Worm (Caenorhabditis elegans) whole organism, young adult: Measurements from ENCODE around the gene Y57A10C.9.

Experiments
- B0019.2 ChIP-seq: fragments of 200-800 bp; sonication (Bioruptor generic); conservative IDR thresholded peaks from 2 replicates; pipeline ENCODE4 v1.3.6; 2022; ENCODE audit warnings: missing genetic modification reagents, missing genetic modification characterization, missing compliant biosample characterization
- C17E4.6 ChIP-seq: fragments of 200-800 bp; sonication (Bioruptor generic); IDR thresholded peaks from 2 replicates; pipeline ENCODE4 v1.3.6; 2022; ENCODE audit warnings: missing genetic modification reagents, missing genetic modification characterization, missing compliant biosample characterization
- F22D6.2 ChIP-seq: sonication (generic microtip); optimal IDR thresholded peaks from 2 replicates; lab custom pipeline; 2016; ENCODE audit warnings: mild to moderate bottlenecking, missing genetic modification characterization, missing compliant biosample characterization
- F37B4.10 ChIP-seq: fragments of 200-800 bp; sonication (Bioruptor generic); IDR thresholded peaks from 2 replicates; pipeline ENCODE4 v1.3.6; 2022; ENCODE audit warnings: missing genetic modification characterization, missing compliant biosample characterization
- F49E8.2 ChIP-seq: sonication (generic microtip); optimal IDR thresholded peaks from 3 replicates; lab custom pipeline; 2017; ENCODE audit warnings: missing genetic modification characterization, mild to moderate bottlenecking, missing compliant biosample characterization, antibody characterized with exemption, moderate library complexity; ENCODE audit not compliant: insufficient read depth
- F52B5.7 ChIP-seq: sonication (generic microtip); optimal IDR thresholded peaks from 2 replicates; lab custom pipeline; 2016; ENCODE audit warnings: mild to moderate bottlenecking, missing genetic modification characterization, missing compliant biosample characterization
- F57C9.4 ChIP-seq: sonication (generic microtip); optimal IDR thresholded peaks from 2 replicates; lab custom pipeline; 2017; ENCODE audit warnings: mild to moderate bottlenecking, missing genetic modification characterization, missing compliant biosample characterization
- Y53F4B.3 ChIP-seq: fragments of 200-800 bp; sonication (Bioruptor generic); IDR thresholded peaks from 2 replicates; pipeline ENCODE4 v1.3.6; 2022; ENCODE audit warnings: missing genetic modification reagents, missing genetic modification characterization, missing compliant biosample characterization
- aptf-3 ChIP-seq: fragments of 200-800 bp; sonication (Bioruptor generic); IDR thresholded peaks from 2 replicates; pipeline ENCODE4 v1.3.6; 2022; ENCODE audit warnings: missing genetic modification characterization, missing compliant biosample characterization
- bed-1 ChIP-seq: fragments of 200-800 bp; sonication (Bioruptor generic); IDR thresholded peaks from 2 replicates; pipeline ENCODE4 v1.3.6; 2022; ENCODE audit warnings: missing genetic modification reagents, missing genetic modification characterization, missing compliant biosample characterization
- bed-2 ChIP-seq: fragments of 200-800 bp; sonication (Bioruptor generic); IDR thresholded peaks from 2 replicates; pipeline ENCODE4 v1.3.6; 2022; ENCODE audit warnings: missing genetic modification reagents, missing genetic modification characterization, missing compliant biosample characterization
- cebp-1 ChIP-seq, 2 experiments: fragments of 200-800 bp in 1 of 2; sonication (Bioruptor generic) in 1 of 2; sonication (generic microtip) in 1 of 2; IDR thresholded peaks in 1 of 2; optimal IDR thresholded peaks in 1 of 2; 2 replicates each; pipeline versions ENCODE4 v1.3.6 to Lab custom; 2017 to 2022; ENCODE audit warnings: missing compliant biosample characterization in 2 of 2, missing genetic modification characterization in 2 of 2, mild to moderate bottlenecking in 1 of 2, missing genetic modification reagents in 1 of 2, moderate library complexity in 1 of 2
- cebp-2 ChIP-seq: fragments of 200-800 bp; sonication (Bioruptor generic); IDR thresholded peaks from 2 replicates; pipeline ENCODE4 v1.3.6; 2022; ENCODE audit warnings: missing genetic modification characterization, missing compliant biosample characterization
- ceh-58 ChIP-seq: fragments of 200-800 bp; sonication (Bioruptor generic); IDR thresholded peaks from 2 replicates; pipeline ENCODE4 v1.3.6; 2022; ENCODE audit warnings: missing genetic modification characterization, missing compliant biosample characterization
- ceh-91 ChIP-seq: fragments of 200-800 bp; sonication (Bioruptor generic); IDR thresholded peaks from 2 replicates; pipeline ENCODE4 v1.3.6; 2022; ENCODE audit warnings: missing genetic modification reagents, missing genetic modification characterization, missing compliant biosample characterization
- die-1 ChIP-seq: sonication (generic microtip); optimal IDR thresholded peaks from 2 replicates; lab custom pipeline; 2016; ENCODE audit warnings: missing genotype, mild to moderate bottlenecking, missing genetic modification characterization, missing compliant biosample characterization
- ets-4 ChIP-seq: fragments of 200-800 bp; sonication (Bioruptor generic); optimal IDR thresholded peaks from 2 replicates; lab custom pipeline; 2018; ENCODE audit warnings: mild to moderate bottlenecking, missing genetic modification characterization, missing compliant biosample characterization
- gei-17 ChIP-seq: fragments of 200-800 bp; sonication (Bioruptor generic); optimal IDR thresholded peaks from 2 replicates; lab custom pipeline; 2018; ENCODE audit warnings: mild to moderate bottlenecking, missing genetic modification characterization, missing compliant biosample characterization
- hlh-26 ChIP-seq: fragments of 200-800 bp; sonication (Bioruptor generic); conservative IDR thresholded peaks from 2 replicates; pipeline ENCODE4 v1.3.6; 2022; ENCODE audit warnings: missing genetic modification reagents, missing genetic modification characterization, missing compliant biosample characterization
- hsf-1 ChIP-seq: fragments of 200-800 bp; sonication (Bioruptor generic); IDR thresholded peaks from 2 replicates; pipeline ENCODE4 v1.3.6; 2022; ENCODE audit warnings: missing genetic modification reagents, missing genetic modification characterization, missing compliant biosample characterization
- let-607 ChIP-seq, 2 experiments: fragments of 200-800 bp in 1 of 2; sonication (Bioruptor generic) in 1 of 2; sonication (generic microtip) in 1 of 2; optimal IDR thresholded peaks; 2 replicates each; lab custom pipeline; 2016 to 2018; ENCODE audit warnings: mild to moderate bottlenecking in 2 of 2, missing compliant biosample characterization in 2 of 2, missing genetic modification characterization in 2 of 2, moderate library complexity in 2 of 2, missing genotype in 1 of 2
- lin-54 ChIP-seq: fragments of 200-800 bp; sonication (Bioruptor generic); optimal IDR thresholded peaks from 2 replicates; lab custom pipeline; 2018; ENCODE audit warnings: mild to moderate bottlenecking, missing genetic modification characterization, missing compliant biosample characterization
- pbrm-1 ChIP-seq: fragments of 200-800 bp; sonication (Bioruptor generic); IDR thresholded peaks from 2 replicates; pipeline ENCODE4 v1.3.6; 2022; ENCODE audit warnings: missing genetic modification reagents, missing genetic modification characterization, missing compliant biosample characterization
- repo-1 ChIP-seq: sonication (generic microtip); optimal IDR thresholded peaks from 2 replicates; lab custom pipeline; 2017; ENCODE audit warnings: mild to moderate bottlenecking, missing genetic modification characterization, missing compliant biosample characterization
- rpc-1 ChIP-seq, 2 experiments: fragments of 150-350 bp in 1 of 2; sonication (generic microtip) in 1 of 2; optimal IDR thresholded peaks; 2 replicates each; lab custom pipeline; 2014 to 2018; ENCODE audit warnings: missing biosample characterization in 1 of 2, missing genetic modification characterization in 1 of 2, missing genetic modification reagents in 1 of 2, missing genotype in 1 of 2
- snpc-3.4 ChIP-seq: sonication (generic microtip); optimal IDR thresholded peaks from 2 replicates; lab custom pipeline; 2017; ENCODE audit warnings: missing genetic modification characterization, mild to moderate bottlenecking, missing compliant biosample characterization, antibody characterized with exemption, moderate library complexity, missing genotype, missing genetic modification reagents
- snpc-4 ChIP-seq, 5 experiments: fragments of 150-350 bp in 1 of 5; sonication (generic microtip) in 4 of 5; optimal IDR thresholded peaks; 2 replicates each; lab custom pipeline; 2014 to 2018; ENCODE audit warnings: missing genetic modification characterization in 5 of 5, missing biosample characterization in 3 of 5, antibody characterized with exemption in 2 of 5, mild to moderate bottlenecking in 2 of 5, missing compliant biosample characterization in 2 of 5, missing genotype in 2 of 5, moderate library complexity in 2 of 5, missing genetic modification reagents in 1 of 5
- unc-130 ChIP-seq: sonication (generic microtip); optimal IDR thresholded peaks from 2 replicates; lab custom pipeline; 2016; ENCODE audit warnings: missing genetic modification reagents, missing genetic modification characterization, missing compliant biosample characterization
- zfh-2 ChIP-seq: fragments of 200-800 bp; sonication (Bioruptor generic); conservative IDR thresholded peaks from 2 replicates; pipeline ENCODE4 v1.3.6; 2022; ENCODE audit warnings: missing genetic modification reagents, missing genetic modification characterization, missing compliant biosample characterization
- ztf-18 ChIP-seq: sonication (generic microtip); optimal IDR thresholded peaks from 2 replicates; lab custom pipeline; 2016; ENCODE audit warnings: missing genotype, mild to moderate bottlenecking, missing genetic modification characterization, missing compliant biosample characterization
- ztf-26 ChIP-seq: sonication (generic microtip); optimal IDR thresholded peaks from 2 replicates; lab custom pipeline; 2017; ENCODE audit warnings: missing genetic modification characterization, missing compliant biosample characterization
- ztf-28 ChIP-seq: fragments of 200-800 bp; sonication (Bioruptor generic); IDR thresholded peaks from 2 replicates; pipeline ENCODE4 v1.3.6; 2022; ENCODE audit warnings: missing genetic modification reagents, missing genetic modification characterization, missing compliant biosample characterization
- ztf-6 ChIP-seq: fragments of 200-800 bp; sonication (Bioruptor generic); IDR thresholded peaks from 2 replicates; pipeline ENCODE4 v1.3.6; 2022; ENCODE audit warnings: missing genetic modification reagents, missing genetic modification characterization, missing compliant biosample characterization

The Y57A10C.9 gene

DNA sequence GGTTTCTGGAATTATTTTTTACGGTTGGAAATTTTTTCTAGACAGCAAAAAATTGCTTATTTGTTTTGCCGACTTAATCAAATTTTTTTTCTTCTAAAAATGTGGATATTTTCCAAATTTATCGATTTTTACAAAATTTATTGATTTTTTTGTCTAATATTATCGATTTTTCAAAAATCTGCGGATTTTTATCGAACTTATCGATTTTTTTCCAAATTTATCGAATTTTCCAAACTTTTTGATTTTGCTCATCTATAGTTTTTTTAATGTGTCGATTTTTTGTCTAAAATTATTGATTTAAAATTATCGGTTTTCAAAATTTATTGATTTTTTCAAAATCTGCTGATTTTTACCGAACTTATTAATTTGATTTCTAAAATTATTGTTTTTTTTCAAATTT is 44.2 kb downstream of the Y57A10C.9 start (continued):
- TF ChIP-seq aptf-3 (GFP tag; lab: Robert Waterston, UW) (no peak), F37B4.10 (GFP tag; lab: Robert Waterston, UW) (no peak), snpc-4 (GFP tag; optimal IDR thresholded peaks at IDR 0.05; lab: Kevin White, UChicago) (no peak), snpc-4 (tag; optimal IDR thresholded peaks at IDR 0.05; lab: Kevin White, UChicago) (no peak), bed-1 (GFP tag; lab: Robert Waterston, UW) (no peak), ceh-91 (GFP tag; lab: Robert Waterston, UW) (no peak)

- TF ChIP-seq F57C9.4 (tag; lab: Kevin White, UChicago), result no peak
- no peak for TF ChIP-seq repo-1 (tag; lab: Kevin White, UChicago)
- no peak for TF ChIP-seq F22D6.2 (tag; lab: Kevin White, UChicago)
- TF ChIP-seq bed-2, result no peak
- no peak for TF ChIP-seq ztf-26 (tag; lab: Kevin White, UChicago)
- TF ChIP-seq cebp-1 (GFP tag; IDR thresholded peaks at IDR 0.05; lab: Robert Waterston, UW), result no peak
- no peak for TF ChIP-seq cebp-1 (tag; optimal IDR thresholded peaks at IDR 0.05; lab: Kevin White, UChicago)
- TF ChIP-seq cebp-2 (GFP tag; lab: Robert Waterston, UW), result no peak
- TF ChIP-seq ztf-28 (GFP tag; lab: Robert Waterston, UW), result no peak
- TF ChIP-seq B0019.2 (GFP tag; lab: Robert Waterston, UW), result no peak
- no peak for TF ChIP-seq rpc-1 (optimal IDR thresholded peaks at IDR 0.05; lab: Kevin White, UChicago)
- TF ChIP-seq rpc-1 (tag; optimal IDR thresholded peaks at IDR 0.05; lab: Kevin White, UChicago), result no peak
- TF ChIP-seq lin-54 (GFP tag; lab: Kevin White, UChicago), result no peak
- TF ChIP-seq ets-4, result no peak
- no peak for TF ChIP-seq ztf-6 (GFP tag; lab: Robert Waterston, UW)
- no peak for TF ChIP-seq hlh-26 (GFP tag; lab: Robert Waterston, UW)
- TF ChIP-seq ztf-18 (tag; lab: Kevin White, UChicago), result no peak
- no peak for TF ChIP-seq die-1 (tag; lab: Kevin White, UChicago)
- no peak for TF ChIP-seq F49E8.2 (tag; lab: Kevin White, UChicago)
- no peak for TF ChIP-seq hsf-1 (GFP tag; lab: Robert Waterston, UW)
- no peak for TF ChIP-seq zfh-2
- no peak for TF ChIP-seq unc-130 (GFP tag; lab: Kevin White, UChicago)
- TF ChIP-seq, all 124 proteins: peak for 0
Observed at ce11 chrII:12393690-12394089, 44.7 kb downstream of the Y57A10C.9 start, which contains the start of gene Y57A10B.7. Gene Y57A10B.7, minus strand, starts transcription at chrII:12393790.

DNA sequence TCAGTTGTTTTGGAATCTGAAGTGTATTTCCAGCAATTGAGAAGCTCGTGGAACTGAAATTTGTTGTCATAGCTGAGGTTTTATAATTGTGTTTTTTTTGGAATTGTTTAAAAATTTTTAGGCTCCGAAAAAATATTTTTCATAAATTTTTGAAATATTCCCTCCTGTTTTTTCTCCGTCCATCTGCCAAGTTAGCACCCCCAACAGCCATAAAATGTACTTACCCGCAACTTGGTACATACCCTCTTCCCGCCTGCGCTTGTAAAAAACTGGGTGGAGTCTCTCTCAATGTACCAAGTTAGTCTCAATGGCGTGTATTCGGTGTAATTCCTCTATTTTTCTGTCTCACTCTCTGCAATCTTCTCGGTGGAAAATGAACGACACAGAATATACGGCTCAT is 48.6 kb downstream of the Y57A10C.9 start, which contains the start of gene Y57A10B.6:
Y57A10B.6 (plus strand) TSS at position 301 of the 400 bp plus-strand sequence.
- TF ChIP-seq F52B5.7 (tag; lab: Kevin White, UChicago) (no peak), ceh-58 (GFP tag; lab: Robert Waterston, UW) (no peak), gei-17 (GFP tag; lab: Kevin White, UChicago) (no peak), C17E4.6 (GFP tag; lab: Robert Waterston, UW) (no peak), snpc-3.4 (tag; lab: Kevin White, UChicago) (no peak), Y53F4B.3 (GFP tag; lab: Robert Waterston, UW) (no peak)

ce11 chrII:12387980-12388379 is 50.4 kb downstream of the Y57A10C.9 start, which contains the start of gene sre-41:
Gene sre-41, plus strand, starts transcription at chrII:12388280.
- TF ChIP-seq ceh-58 (GFP tag; lab: Robert Waterston, UW), result no peak
- TF ChIP-seq pbrm-1 (GFP tag; lab: Robert Waterston, UW), result no peak
- TF ChIP-seq bed-2, result no peak
- no peak for TF ChIP-seq ztf-28 (GFP tag; lab: Robert Waterston, UW)
- no peak for TF ChIP-seq let-607 (tag; optimal IDR thresholded peaks at IDR 0.05; lab: Kevin White, UChicago)
- no peak for TF ChIP-seq cebp-1 (GFP tag; IDR thresholded peaks at IDR 0.05; lab: Robert Waterston, UW)
- TF ChIP-seq cebp-1 (tag; optimal IDR thresholded peaks at IDR 0.05; lab: Kevin White, UChicago), result no peak
- TF ChIP-seq die-1 (tag; lab: Kevin White, UChicago), result no peak
